Fruit fly (Drosophila melanogaster): ENCODE data around the gene Mbs.

Gene Mbs

DNA sequence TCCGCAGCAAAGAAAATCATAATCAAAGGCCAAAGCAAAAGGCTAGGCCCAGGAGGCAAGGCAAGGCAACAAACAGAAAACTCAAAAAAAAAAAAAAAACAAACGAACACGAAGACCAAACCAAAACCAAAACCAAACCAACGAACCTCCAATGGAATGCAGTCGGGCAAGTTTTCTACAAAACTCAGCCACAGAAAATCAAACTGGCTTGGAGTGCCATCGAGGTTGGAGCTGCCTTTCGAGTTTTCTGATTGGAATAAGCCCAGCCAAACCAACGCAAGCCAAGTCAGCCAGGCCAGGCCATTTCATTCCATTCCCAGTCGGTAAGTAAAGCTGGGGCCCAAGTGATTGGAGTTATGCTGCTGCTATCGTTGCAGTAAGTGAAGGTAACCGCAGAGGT lies 9.1 kb upstream of the Mbs start:
- TF ChIP-seq CG34406 (GFP tag; optimal IDR thresholded peaks at IDR 0.05) (no peak), fd85E (GFP tag; optimal IDR thresholded peaks at IDR 0.05) (peak; percentile 32), lz (GFP tag; optimal IDR thresholded peaks at IDR 0.05) (no peak), Eip93F (GFP tag; optimal IDR thresholded peaks at IDR 0.05) (no peak), Lpt (GFP tag; optimal IDR thresholded peaks at IDR 0.05) (peak; percentile 57), svp (GFP tag) (no peak)

DNA sequence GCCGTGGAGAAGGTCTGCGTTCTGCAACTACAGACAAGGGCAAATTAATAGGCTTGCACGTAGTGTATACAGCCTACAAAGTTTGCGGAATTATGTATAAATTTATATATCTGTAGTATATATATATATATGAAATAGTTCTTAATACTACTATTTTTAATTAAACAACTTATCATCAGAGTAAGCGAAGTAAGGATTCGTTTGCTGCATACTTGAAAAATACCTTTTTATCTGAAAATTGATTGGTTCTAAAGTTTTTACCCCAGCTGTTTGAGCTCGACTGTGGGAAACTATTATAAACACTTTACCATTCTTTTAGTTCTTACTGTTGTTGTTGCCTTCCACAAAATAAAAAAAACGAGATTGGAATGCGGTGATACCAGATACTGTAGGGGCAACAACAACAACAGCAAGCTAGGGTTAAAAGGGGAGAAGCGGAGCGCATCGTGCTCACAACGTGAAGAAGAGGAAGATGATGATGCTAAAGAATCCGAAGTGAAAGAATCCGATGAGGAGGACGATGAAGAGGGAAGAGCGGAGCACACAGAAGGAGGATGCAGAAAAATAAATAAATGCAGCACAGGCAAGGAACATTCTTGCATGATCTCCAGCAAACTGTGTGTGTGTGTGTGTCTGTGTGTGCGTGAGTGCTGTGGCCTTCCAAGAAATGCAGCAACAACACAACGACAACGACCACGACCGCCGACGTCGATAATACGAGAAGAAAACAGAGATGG lies 8.5 kb upstream of the Mbs start:
- peak; percentile 84 for TF ChIP-seq achi (GFP tag; optimal IDR thresholded peaks at IDR 0.05)
- TF ChIP-seq Lpt (GFP tag; optimal IDR thresholded peaks at IDR 0.05), result peak; percentile 72
- TF ChIP-seq CG6854 (GFP tag; optimal IDR thresholded peaks at IDR 0.05), result peak; percentile 74
- TF ChIP-seq CG3032 (tag; optimal IDR thresholded peaks at IDR 0.05), result peak; percentile 92
- TF ChIP-seq CG11902 (GFP tag; optimal IDR thresholded peaks at IDR 0.05), result peak; percentile 36
- TF ChIP-seq net (GFP tag; optimal IDR thresholded peaks at IDR 0.05), result peak; percentile 73
- peak; percentile 57 for TF ChIP-seq Eip75B (GFP tag; optimal IDR thresholded peaks at IDR 0.05)
- TF ChIP-seq Hr4 (GFP tag; optimal IDR thresholded peaks at IDR 0.05), result peak; percentile 33
- no peak for TF ChIP-seq Hr38 (GFP tag; optimal IDR thresholded peaks at IDR 0.05)
- peak; percentile 27 for TF ChIP-seq vri (GFP tag; optimal IDR thresholded peaks at IDR 0.05)
- peak; percentile 92 for TF ChIP-seq Ets96B (tag; optimal IDR thresholded peaks at IDR 0.05)
- TF ChIP-seq CG31627 (GFP tag; optimal IDR thresholded peaks at IDR 0.05), result peak; percentile 30
- no peak for TF ChIP-seq fkh (GFP tag; optimal IDR thresholded peaks at IDR 0.05)
- peak; percentile 28 for TF ChIP-seq Sox14 (GFP tag; optimal IDR thresholded peaks at IDR 0.05)
- TF ChIP-seq acj6 (GFP tag; optimal IDR thresholded peaks at IDR 0.05), result peak; percentile 82
- TF ChIP-seq topi (GFP tag; optimal IDR thresholded peaks at IDR 0.05), result peak; percentile 43
- peak; percentile 60 for TF ChIP-seq fd59A (GFP tag; optimal IDR thresholded peaks at IDR 0.05)
- peak; percentile 83 for TF ChIP-seq CG6808 (GFP tag; optimal IDR thresholded peaks at IDR 0.05)
- TF ChIP-seq Eip93F (GFP tag; optimal IDR thresholded peaks at IDR 0.05), result peak; percentile 28
- peak; percentile 80 for TF ChIP-seq CG10631 (GFP tag; optimal IDR thresholded peaks at IDR 0.05)
- TF ChIP-seq CG10669 (GFP tag; optimal IDR thresholded peaks at IDR 0.05), result peak; percentile 86
- peak; percentile 46 for TF ChIP-seq lz (GFP tag; optimal IDR thresholded peaks at IDR 0.05)
- peak; percentile 77 for TF ChIP-seq spab (GFP tag; optimal IDR thresholded peaks at IDR 0.05)
- TF ChIP-seq CG6792 (GFP tag; optimal IDR thresholded peaks at IDR 0.05), result peak; percentile 59
- peak; percentile 50 to 64 for TF ChIP-seq salr (GFP tag; optimal IDR thresholded peaks at IDR 0.05)
- TF ChIP-seq CG8319 (GFP tag; optimal IDR thresholded peaks at IDR 0.05), result peak; percentile 41
- peak; percentile 76 for TF ChIP-seq esn (GFP tag; optimal IDR thresholded peaks at IDR 0.05)
- TF ChIP-seq CG4318 (GFP tag; optimal IDR thresholded peaks at IDR 0.05), result peak; percentile 67
- TF ChIP-seq CG11762 (GFP tag; optimal IDR thresholded peaks at IDR 0.05; ENCODE audit: insufficient read depth), result peak; percentile 60
- peak; percentile 89 for TF ChIP-seq dsx (GFP tag; optimal IDR thresholded peaks at IDR 0.05; ENCODE audit: poor library complexity, severe bottlenecking)
- TF ChIP-seq CG8119 (GFP tag; IDR thresholded peaks at IDR 0.05), result peak; percentile 90
- peak; percentile 24 for TF ChIP-seq CG3919 (GFP tag; optimal IDR thresholded peaks at IDR 0.05)
- TF ChIP-seq Sox15 (GFP tag; optimal IDR thresholded peaks at IDR 0.05), result peak; percentile 50
- TF ChIP-seq Gug (GFP tag; IDR thresholded peaks at IDR 0.05), result peak; percentile 67
- peak; percentile 82 for TF ChIP-seq svp (GFP tag)
- peak; percentile 36 for TF ChIP-seq Smox (GFP tag; optimal IDR thresholded peaks at IDR 0.05)
- peak; percentile 81 for TF ChIP-seq OdsH (GFP tag; optimal IDR thresholded peaks at IDR 0.05)
- TF ChIP-seq CG6276 (GFP tag; optimal IDR thresholded peaks at IDR 0.05), result peak; percentile 72
- TF ChIP-seq CG7368 (GFP tag; optimal IDR thresholded peaks at IDR 0.05), result no peak
- peak; percentile 63 for TF ChIP-seq Met (GFP tag; optimal IDR thresholded peaks at IDR 0.05)
- TF ChIP-seq CG15336 (GFP tag; IDR thresholded peaks at IDR 0.05), result peak; percentile 84
- no peak for TF ChIP-seq fd85E (GFP tag; optimal IDR thresholded peaks at IDR 0.05)
- peak; percentile 76 for TF ChIP-seq CG16779 (tag; optimal IDR thresholded peaks at IDR 0.05)
- TF ChIP-seq eg (GFP tag; IDR thresholded peaks at IDR 0.05), result peak; percentile 64
- TF ChIP-seq ss (GFP tag; optimal IDR thresholded peaks at IDR 0.05), result peak; percentile 80 to 81
- TF ChIP-seq pdm3 (GFP tag; optimal IDR thresholded peaks at IDR 0.05), result peak; percentile 58
- peak; percentile 19 for TF ChIP-seq Ets21C (GFP tag; optimal IDR thresholded peaks at IDR 0.05)

Data from whole organism, prepupa.